Worm (Caenorhabditis elegans) whole organism, early embryonic: ENCODE results near the gene T26C12.2.
A peak's percentile ranks its signal among the peaks of the same experiment; 100 is the strongest.

Experiments
- B0310.2 ChIP-seq: sonication (generic microtip); optimal IDR thresholded peaks from 2 replicates; lab custom pipeline; 2016; ENCODE audit warnings: mild to moderate bottlenecking, missing genetic modification characterization, missing compliant biosample characterization
- F13C5.2 ChIP-seq: sonication (generic microtip); optimal IDR thresholded peaks from 2 replicates; lab custom pipeline; 2017; ENCODE audit warnings: mild to moderate bottlenecking, missing genetic modification characterization, inconsistent platforms, missing compliant biosample characterization
- aly-1 ChIP-seq: sonication (generic microtip); optimal IDR thresholded peaks from 2 replicates; lab custom pipeline; 2016; ENCODE audit warnings: missing genetic modification characterization, missing compliant biosample characterization
- ama-1 ChIP-seq: fragments of 150-350 bp; optimal IDR thresholded peaks from 2 replicates; lab custom pipeline; 2014
- ceh-13 ChIP-seq: fragments of 200-800 bp; sonication (Bioruptor generic); optimal IDR thresholded peaks from 2 replicates; lab custom pipeline; 2018; ENCODE audit warnings: mild to moderate bottlenecking, missing genetic modification characterization, missing compliant biosample characterization
- ceh-36 ChIP-seq: sonication (generic microtip); optimal IDR thresholded peaks from 2 replicates; lab custom pipeline; 2016; ENCODE audit warnings: missing genetic modification characterization, inconsistent platforms, missing compliant biosample characterization
- ets-7 ChIP-seq: sonication (generic microtip); optimal IDR thresholded peaks from 2 replicates; lab custom pipeline; 2016; ENCODE audit warnings: missing genotype, missing genetic modification characterization, missing compliant biosample characterization
- flt-1 ChIP-seq: fragments of 200-800 bp; sonication (Bioruptor generic); IDR thresholded peaks from 2 replicates; pipeline ENCODE4 v1.3.6; 2022; ENCODE audit warnings: missing genetic modification characterization, missing compliant biosample characterization
- hmbx-1 ChIP-seq: sonication (generic microtip); optimal IDR thresholded peaks from 2 replicates; lab custom pipeline; 2016; ENCODE audit warnings: mild to moderate bottlenecking, missing genetic modification characterization, missing compliant biosample characterization
- hmg-4 ChIP-seq: fragments of 200-800 bp; sonication (Bioruptor generic); optimal IDR thresholded peaks from 2 replicates; lab custom pipeline; 2018; ENCODE audit warnings: mild to moderate bottlenecking, missing genetic modification characterization, missing compliant biosample characterization
- hnd-1 ChIP-seq: sonication (generic microtip); optimal IDR thresholded peaks from 2 replicates; lab custom pipeline; 2016; ENCODE audit warnings: missing genetic modification characterization, missing compliant biosample characterization
- pes-1 ChIP-seq: fragments of 200-800 bp; sonication (Bioruptor generic); IDR thresholded peaks from 2 replicates; pipeline ENCODE4 v1.3.6; 2022; ENCODE audit warnings: missing genetic modification reagents, missing genetic modification characterization, missing compliant biosample characterization
- scrt-1 ChIP-seq: fragments of 200-800 bp; sonication (Bioruptor generic); IDR thresholded peaks from 2 replicates; pipeline ENCODE4 v1.3.6; 2022; ENCODE audit warnings: missing genetic modification characterization, missing compliant biosample characterization
- sea-1 ChIP-seq: fragments of 200-800 bp; sonication (Bioruptor generic); conservative IDR thresholded peaks from 2 replicates; pipeline ENCODE4 v1.3.6; 2022; ENCODE audit warnings: missing genetic modification characterization, missing compliant biosample characterization
- tbx-11 ChIP-seq: fragments of 200-800 bp; sonication (Bioruptor generic); IDR thresholded peaks from 2 replicates; pipeline ENCODE4 v1.3.6; 2022; ENCODE audit warnings: missing genetic modification characterization, missing compliant biosample characterization
- tbx-37 ChIP-seq: fragments of 200-800 bp; sonication (Bioruptor generic); conservative IDR thresholded peaks from 2 replicates; pipeline ENCODE4 v1.3.6; 2022; ENCODE audit warnings: missing genetic modification reagents, missing genetic modification characterization, missing compliant biosample characterization
- tra-4 ChIP-seq: sonication (generic microtip); optimal IDR thresholded peaks from 2 replicates; lab custom pipeline; 2017; ENCODE audit warnings: missing genetic modification characterization, missing compliant biosample characterization

Gene T26C12.2

DNA sequence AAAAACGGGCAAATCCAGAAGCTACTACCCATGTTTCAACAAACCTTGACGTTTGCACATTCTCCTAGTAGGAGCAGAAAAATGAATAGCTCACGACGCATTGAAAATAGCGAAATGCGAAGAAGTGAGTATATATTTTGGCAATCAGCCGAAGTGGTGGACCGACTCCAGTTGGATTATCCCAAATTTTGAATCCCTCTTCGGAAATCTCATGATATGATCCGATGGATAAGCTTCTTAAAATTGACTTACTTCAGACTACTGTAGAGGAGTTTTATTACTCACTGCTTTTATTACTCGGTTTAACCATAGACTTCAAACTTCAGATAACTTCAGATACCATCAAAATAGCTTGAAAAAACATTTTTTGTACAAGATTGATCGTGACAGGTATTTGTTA is 23.7 kb upstream of the T26C12.2 start, which contains the start of gene gcy-23:
TSS of gene gcy-23 (minus strand) at position 101 of the 400 bp plus-strand sequence.
- TF ChIP-seq sea-1 (GFP tag; lab: Robert Waterston, UW) (no peak), ets-7 (tag; lab: Kevin White, UChicago) (no peak), F13C5.2 (no peak), tbx-11 (GFP tag; lab: Robert Waterston, UW) (no peak), B0310.2 (tag; lab: Kevin White, UChicago) (no peak), tbx-37 (GFP tag; lab: Robert Waterston, UW) (no peak), hnd-1 (tag; lab: Kevin White, UChicago) (no peak), ceh-36 (tag; lab: Kevin White, UChicago) (no peak)

DNA sequence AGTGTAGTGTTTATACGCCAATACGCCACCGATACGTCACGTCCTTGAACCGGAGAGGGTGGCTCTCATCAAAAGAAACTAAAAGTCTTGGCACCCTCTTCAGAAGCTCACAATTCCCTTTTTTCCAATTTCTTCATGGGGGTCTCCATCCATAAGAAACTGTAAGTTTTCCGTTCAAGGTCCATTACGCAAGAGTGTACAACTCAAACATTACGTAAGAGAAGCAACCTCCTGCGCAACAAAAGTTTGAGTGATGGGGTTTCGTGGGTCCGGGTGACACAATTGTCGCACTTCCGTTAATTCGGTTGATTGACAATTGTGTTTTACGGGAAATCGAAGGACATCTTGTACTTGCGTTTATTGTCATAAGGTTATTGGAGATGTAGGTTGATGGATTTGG is 13.3 kb upstream of the T26C12.2 start:
- TF ChIP-seq sea-1 (GFP tag; lab: Robert Waterston, UW), result no peak
- TF ChIP-seq pes-1 (GFP tag; lab: Robert Waterston, UW), result peak; percentile 41; the same call in 1 of the 2 replicates

DNA sequence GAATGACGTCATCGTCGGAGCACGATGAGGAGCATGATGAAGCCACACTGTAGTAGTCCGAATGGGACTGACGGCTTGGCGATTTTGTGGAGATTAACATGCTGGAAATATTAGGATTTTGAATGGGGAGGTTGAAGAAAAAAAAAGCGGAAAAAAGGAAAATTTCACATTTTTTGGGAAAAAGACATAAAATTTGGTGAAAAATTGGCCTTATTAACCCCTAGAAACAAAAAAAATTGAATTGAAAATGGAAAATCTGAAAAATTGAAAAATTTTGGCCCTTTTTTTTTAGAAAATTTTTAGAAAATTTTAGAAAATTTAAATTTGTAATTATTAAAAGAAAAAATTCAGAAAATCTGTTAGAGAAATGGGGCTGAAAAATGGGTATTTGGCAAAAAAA is 7.7 kb upstream of the T26C12.2 start, which contains the start of gene T26C12.3:
TSS of gene T26C12.3 (minus strand) at position 101 of the 400 bp plus-strand sequence.
- no peak for TF ChIP-seq B0310.2 (tag; lab: Kevin White, UChicago)
- no peak for TF ChIP-seq tra-4
- no peak for TF ChIP-seq ets-7 (tag; lab: Kevin White, UChicago)
- TF ChIP-seq aly-1 (tag; lab: Kevin White, UChicago), result no peak
- TF ChIP-seq hmbx-1, result no peak
- TF ChIP-seq ama-1 (lab: Kevin White, UChicago), result no peak
- no peak for TF ChIP-seq ceh-13 (GFP tag; lab: Kevin White, UChicago)
- TF ChIP-seq pes-1 (GFP tag; lab: Robert Waterston, UW), result no peak
- no peak for TF ChIP-seq F13C5.2
- no peak for TF ChIP-seq hmg-4 (GFP tag; lab: Kevin White, UChicago)
- TF ChIP-seq tbx-11 (GFP tag; lab: Robert Waterston, UW), result no peak
- no peak for TF ChIP-seq sea-1 (GFP tag; lab: Robert Waterston, UW)
- TF ChIP-seq hnd-1 (tag; lab: Kevin White, UChicago), result no peak
- no peak for TF ChIP-seq tbx-37 (GFP tag; lab: Robert Waterston, UW)
- TF ChIP-seq flt-1 (GFP tag; lab: Robert Waterston, UW), result no peak
- no peak for TF ChIP-seq ceh-36 (tag; lab: Kevin White, UChicago)
- no peak for TF ChIP-seq scrt-1 (GFP tag; lab: Robert Waterston, UW)

DNA sequence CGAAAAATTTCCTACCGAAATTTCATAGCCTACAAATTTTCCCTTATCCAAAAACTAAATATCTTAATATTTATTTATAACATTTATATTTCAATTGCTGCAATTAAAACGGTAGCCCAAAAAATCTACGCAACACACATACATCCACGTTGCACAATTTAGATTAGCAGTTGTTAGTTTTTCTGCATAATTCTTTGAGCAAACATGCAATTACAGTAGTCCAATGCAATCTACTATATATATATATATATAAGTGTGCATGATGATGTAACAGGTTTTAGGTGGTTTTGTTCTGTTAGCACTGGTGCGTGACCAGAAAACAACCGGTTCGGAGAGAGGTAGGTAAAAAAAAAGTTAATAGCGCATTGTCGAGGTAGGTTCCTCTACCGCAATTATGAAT is 5.8 kb upstream of the T26C12.2 start:
- TF ChIP-seq ets-7 (tag; lab: Kevin White, UChicago) (no peak), ceh-13 (GFP tag; lab: Kevin White, UChicago) (no peak), hnd-1 (tag; lab: Kevin White, UChicago) (no peak), ama-1 (lab: Kevin White, UChicago) (no peak), aly-1 (tag; lab: Kevin White, UChicago) (no peak), B0310.2 (tag; lab: Kevin White, UChicago) (no peak), tbx-11 (GFP tag; lab: Robert Waterston, UW) (no peak), ceh-36 (tag; lab: Kevin White, UChicago) (no peak), hmg-4 (GFP tag; lab: Kevin White, UChicago) (no peak), sea-1 (GFP tag; lab: Robert Waterston, UW) (no peak), scrt-1 (GFP tag; lab: Robert Waterston, UW) (no peak), tbx-37 (GFP tag; lab: Robert Waterston, UW) (no peak), pes-1 (GFP tag; lab: Robert Waterston, UW) (no peak), hmbx-1 (no peak), flt-1 (GFP tag; lab: Robert Waterston, UW) (no peak), tra-4 (no peak), F13C5.2 (no peak)

DNA sequence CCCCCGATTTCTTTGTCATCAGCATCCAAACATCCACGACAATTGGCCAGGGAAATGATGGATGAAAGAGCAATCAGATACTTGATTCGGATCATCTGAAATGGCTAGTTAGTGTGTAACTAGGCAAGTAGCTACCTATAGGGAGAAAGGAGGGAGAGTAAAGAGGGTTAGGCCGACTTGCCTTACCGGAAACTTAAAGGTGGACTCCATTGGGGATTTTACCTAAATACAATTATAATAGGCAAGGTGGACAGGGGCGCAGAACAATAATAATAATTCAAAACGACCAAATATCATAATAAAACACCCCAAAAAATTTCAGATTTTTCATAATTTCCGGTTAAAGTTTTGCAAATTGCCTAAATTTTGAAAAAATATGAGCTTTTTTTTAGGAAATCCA is 2.0 kb upstream of the T26C12.2 start, which contains the start of gene clec-173:
TSS of gene clec-173 (minus strand) at position 101 of the 400 bp plus-strand sequence.
- TF ChIP-seq tbx-37 (GFP tag; lab: Robert Waterston, UW) (no peak), tbx-11 (GFP tag; lab: Robert Waterston, UW) (no peak), hmbx-1 (no peak), ceh-13 (GFP tag; lab: Kevin White, UChicago) (no peak), aly-1 (tag; lab: Kevin White, UChicago) (no peak), ama-1 (lab: Kevin White, UChicago) (no peak), ets-7 (tag; lab: Kevin White, UChicago) (no peak), sea-1 (GFP tag; lab: Robert Waterston, UW) (no peak)

DNA sequence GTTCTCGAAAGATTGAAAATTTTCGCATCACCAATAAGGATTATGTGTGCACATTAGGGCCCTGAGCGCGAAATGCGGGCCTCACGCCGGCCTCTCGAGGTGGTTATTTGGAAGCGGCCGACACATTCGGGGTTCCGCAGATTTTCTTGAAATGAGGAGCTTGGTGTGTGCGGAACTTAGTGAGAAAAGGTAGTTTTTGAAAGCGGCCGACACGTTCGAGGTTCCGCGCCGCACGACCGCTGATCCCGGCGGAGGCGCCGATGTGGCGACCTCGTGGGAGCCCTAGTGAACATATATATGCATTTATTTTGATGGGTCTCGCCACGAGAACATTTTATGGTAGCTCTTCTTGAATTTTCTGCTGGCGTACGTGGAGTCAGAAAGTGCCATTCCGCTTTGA is 1.3 kb upstream of the T26C12.2 start:
- no peak for TF ChIP-seq hnd-1 (tag; lab: Kevin White, UChicago)
- TF ChIP-seq F13C5.2, result no peak
- no peak for TF ChIP-seq hmg-4 (GFP tag; lab: Kevin White, UChicago)
- TF ChIP-seq tbx-37 (GFP tag; lab: Robert Waterston, UW), result no peak
- TF ChIP-seq tra-4, result no peak
- TF ChIP-seq flt-1 (GFP tag; lab: Robert Waterston, UW), result no peak
- TF ChIP-seq aly-1 (tag; lab: Kevin White, UChicago), result no peak
- TF ChIP-seq sea-1 (GFP tag; lab: Robert Waterston, UW), result no peak
- TF ChIP-seq ceh-36 (tag; lab: Kevin White, UChicago), result no peak
- no peak for TF ChIP-seq ceh-13 (GFP tag; lab: Kevin White, UChicago)
- TF ChIP-seq pes-1 (GFP tag; lab: Robert Waterston, UW), result no peak
- TF ChIP-seq hmbx-1, result no peak
- TF ChIP-seq ama-1 (lab: Kevin White, UChicago), result no peak
- TF ChIP-seq tbx-11 (GFP tag; lab: Robert Waterston, UW), result no peak
- no peak for TF ChIP-seq scrt-1 (GFP tag; lab: Robert Waterston, UW)
- TF ChIP-seq B0310.2 (tag; lab: Kevin White, UChicago), result no peak
- TF ChIP-seq ets-7 (tag; lab: Kevin White, UChicago), result no peak

DNA sequence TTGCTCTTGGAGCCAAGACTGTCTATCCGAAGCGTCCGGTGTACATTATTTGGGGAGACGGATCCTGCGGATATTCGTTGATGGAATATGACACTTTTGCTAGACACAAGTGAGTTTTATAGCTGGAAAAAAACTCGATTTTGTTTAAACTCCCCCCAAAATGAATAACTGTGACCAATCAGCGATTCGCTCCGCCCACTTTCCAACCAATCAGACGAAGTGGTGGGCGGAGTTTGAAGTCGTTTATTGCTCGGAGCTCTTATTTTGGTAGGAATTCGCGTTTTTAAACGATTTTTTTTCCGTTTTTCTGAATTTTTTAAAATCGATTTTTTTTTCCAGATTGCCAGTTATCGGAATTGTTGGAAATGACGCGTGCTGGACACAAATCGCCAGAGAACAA is 3.8 kb downstream of the T26C12.2 start:
- no peak for TF ChIP-seq aly-1 (tag; lab: Kevin White, UChicago)
